Worm (Caenorhabditis elegans) whole organism, midembryonic: ENCODE data around the gene C44B9.2.

Experiments
- T22C8.4 ChIP-seq: fragments of 200-800 bp; sonication (Bioruptor generic); IDR thresholded peaks from 2 replicates; pipeline ENCODE4 v1.3.6; 2022; ENCODE audit warnings: missing genetic modification characterization, missing compliant biosample characterization
- cog-1 ChIP-seq: sonication (generic microtip); optimal IDR thresholded peaks from 2 replicates; lab custom pipeline; 2016; ENCODE audit warnings: missing genetic modification characterization, missing compliant biosample characterization
- flt-1 ChIP-seq: fragments of 200-800 bp; sonication (Bioruptor generic); IDR thresholded peaks from 2 replicates; pipeline ENCODE4 v1.3.6; 2022; ENCODE audit warnings: missing genetic modification characterization, missing compliant biosample characterization
- klf-2 ChIP-seq: fragments of 200-800 bp; sonication (Bioruptor generic); conservative IDR thresholded peaks from 2 replicates; pipeline ENCODE4 v1.3.6; 2022; ENCODE audit warnings: missing genetic modification reagents, missing genetic modification characterization, missing compliant biosample characterization
- ref-1 ChIP-seq: fragments of 200-800 bp; sonication (Bioruptor generic); conservative IDR thresholded peaks from 2 replicates; pipeline ENCODE4 v1.3.6; 2022; ENCODE audit warnings: missing genetic modification reagents, missing genetic modification characterization, missing compliant biosample characterization
- ztf-23 ChIP-seq: fragments of 200-800 bp; sonication (Bioruptor generic); IDR thresholded peaks from 2 replicates; pipeline ENCODE4 v1.3.6; 2022; ENCODE audit warnings: missing genetic modification reagents, missing genetic modification characterization, missing compliant biosample characterization
- ztf-29 ChIP-seq: fragments of 200-800 bp; sonication (Bioruptor generic); IDR thresholded peaks from 2 replicates; pipeline ENCODE4 v1.3.6; 2022; ENCODE audit warnings: missing genetic modification reagents, missing genetic modification characterization, missing compliant biosample characterization

- TF ChIP-seq flt-1 (GFP tag; lab: Robert Waterston, UW) (no peak), klf-2 (no peak), ztf-29 (no peak), ref-1 (GFP tag; lab: Robert Waterston, UW) (no peak), cog-1 (tag; lab: Kevin White, UChicago) (peak; percentile 35), T22C8.4 (GFP tag; lab: Robert Waterston, UW) (peak; percentile 30; the same call in 1 of the 2 replicates), ztf-23 (no peak)
Measured at ce11 chrIII:10868653-10869392, 6.4 kb upstream of the C44B9.2 start, which contains the start of the genes cey-4 and vps-50.
